Fruit fly (Drosophila melanogaster) whole organism, wandering third instar larva: ENCODE data around the gene MICAL-like.

Source experiments
- Abd-B ChIP-seq: fragments of >200 bp; optimal IDR thresholded peaks from 2 replicates; lab custom pipeline; 2017; ENCODE audit warnings: missing biosample characterization, missing genetic modification characterization
- CG32264 ChIP-seq: fragments of 200-800 bp; sonication (Bioruptor generic); optimal IDR thresholded peaks from 2 replicates; lab custom pipeline; 2016; ENCODE audit warnings: missing biosample characterization, missing genetic modification characterization
- CG9705 ChIP-seq: fragments of 200-800 bp; sonication (Bioruptor generic); optimal IDR thresholded peaks from 2 replicates; lab custom pipeline; 2018; ENCODE audit warnings: missing biosample characterization, mild to moderate bottlenecking, missing genetic modification characterization
- CrebA ChIP-seq: fragments of 200-800 bp; sonication (Bioruptor generic); optimal IDR thresholded peaks from 2 replicates; lab custom pipeline; 2016; ENCODE audit warnings: missing biosample characterization, mild to moderate bottlenecking, missing genetic modification characterization, borderline replicate concordance
- Dfd ChIP-seq: fragments of >200 bp; optimal IDR thresholded peaks from 2 replicates; lab custom pipeline; 2017; ENCODE audit warnings: missing biosample characterization, missing genetic modification characterization
- Dif ChIP-seq: fragments of 200-275, 200-300 bp; sonication (Bioruptor generic); optimal IDR thresholded peaks from 2 replicates; lab custom pipeline; 2018; ENCODE audit warnings: missing biosample characterization, missing genetic modification characterization; ENCODE audit not compliant: partially characterized antibody
- GATAd ChIP-seq: sonication (Bioruptor generic); optimal IDR thresholded peaks from 2 replicates; lab custom pipeline; 2016; ENCODE audit warnings: missing biosample characterization, missing genetic modification characterization
- HLH106 ChIP-seq: fragments of 200-800 bp; optimal IDR thresholded peaks from 3 replicates; lab custom pipeline; 2019; ENCODE audit warnings: missing biosample characterization, mild to moderate bottlenecking, missing genetic modification characterization, moderate library complexity
- Hnf4 ChIP-seq: fragments of 200-800 bp; sonication (Bioruptor generic); optimal IDR thresholded peaks from 2 replicates; lab custom pipeline; 2016; ENCODE audit warnings: missing biosample characterization, mild to moderate bottlenecking, missing genetic modification characterization
- Hr78 ChIP-seq: fragments of >200 bp; optimal IDR thresholded peaks from 2 replicates; lab custom pipeline; 2017; ENCODE audit warnings: missing biosample characterization, missing genetic modification characterization
- Hr83 ChIP-seq: fragments of 200-300 bp; sonication (Bioruptor generic); optimal IDR thresholded peaks from 2 replicates; lab custom pipeline; 2016; ENCODE audit warnings: missing biosample characterization, mild to moderate bottlenecking, missing genetic modification characterization, moderate library complexity; ENCODE audit not compliant: poor library complexity, severe bottlenecking
- Jra ChIP-seq: sonication (Bioruptor generic); optimal IDR thresholded peaks from 2 replicates; lab custom pipeline; 2016; ENCODE audit warnings: missing biosample characterization, missing genetic modification characterization
- Mio ChIP-seq: sonication (Bioruptor generic); optimal IDR thresholded peaks from 2 replicates; lab custom pipeline; 2016; ENCODE audit warnings: missing biosample characterization, missing genetic modification characterization
- Myc ChIP-seq: fragments of >200 bp; optimal IDR thresholded peaks from 2 replicates; lab custom pipeline; 2017
- N ChIP-seq: fragments of >200 bp; optimal IDR thresholded peaks from 2 replicates; lab custom pipeline; 2018; ENCODE audit warnings: missing biosample characterization, missing external identifiers, missing genetic modification characterization
- OdsH ChIP-seq: fragments of 200-800 bp; sonication (Bioruptor generic); optimal IDR thresholded peaks from 2 replicates; lab custom pipeline; 2016; ENCODE audit warnings: missing biosample characterization, mild to moderate bottlenecking, missing genetic modification characterization
- Rel ChIP-seq, 2 experiments: fragments of 200-800 bp; sonication (Bioruptor generic) in 1 of 2; optimal IDR thresholded peaks; 2 replicates in 1 of 2; 3 replicates in 1 of 2; lab custom pipeline; 2016 to 2019; ENCODE audit warnings: mild to moderate bottlenecking in 2 of 2, missing biosample characterization in 2 of 2, missing genetic modification characterization in 2 of 2, moderate library complexity in 1 of 2
- Sp1 ChIP-seq: fragments of 200-800 bp; sonication (Bioruptor generic); optimal IDR thresholded peaks from 3 replicates; lab custom pipeline; 2019; ENCODE audit warnings: missing biosample characterization, mild to moderate bottlenecking, missing genetic modification characterization, moderate library complexity
- br ChIP-seq: fragments of 200-800 bp; sonication (Bioruptor generic); optimal IDR thresholded peaks from 2 replicates; lab custom pipeline; 2016; ENCODE audit warnings: missing biosample characterization, missing genetic modification characterization
- brk ChIP-seq: fragments of 200-800 bp; sonication (Bioruptor generic); optimal IDR thresholded peaks from 2 replicates; lab custom pipeline; 2016; ENCODE audit warnings: missing biosample characterization, mild to moderate bottlenecking, missing genetic modification characterization
- dl ChIP-seq, 2 experiments: fragments of 175-275, 200-275 bp in 1 of 2; fragments of 200-275 bp in 1 of 2; sonication (Bioruptor generic); optimal IDR thresholded peaks; lab custom pipeline; 2018; ENCODE audit warnings: mild to moderate bottlenecking in 2 of 2, missing biosample characterization in 2 of 2, missing genetic modification characterization in 2 of 2, moderate library complexity in 2 of 2; ENCODE audit not compliant: partially characterized antibody in 2 of 2, insufficient read depth in 1 of 2
- dmrt93B ChIP-seq: fragments of 200-800 bp; sonication (Bioruptor generic); optimal IDR thresholded peaks from 2 replicates; lab custom pipeline; 2018; ENCODE audit warnings: missing biosample characterization, mild to moderate bottlenecking, missing genetic modification characterization
- dsf ChIP-seq: sonication (Bioruptor generic); optimal IDR thresholded peaks from 2 replicates; lab custom pipeline; 2016; ENCODE audit warnings: missing biosample characterization, missing genetic modification characterization, borderline replicate concordance
- ey ChIP-seq: fragments of 200-800 bp; sonication (Bioruptor generic); optimal IDR thresholded peaks from 2 replicates; lab custom pipeline; 2016; ENCODE audit warnings: missing biosample characterization, missing genetic modification characterization
- foxo ChIP-seq, 2 experiments: fragments of 200-800 bp; sonication (Bioruptor generic); optimal IDR thresholded peaks; 2 replicates in 1 of 2; 3 replicates in 1 of 2; lab custom pipeline; 2016 to 2017; ENCODE audit warnings: missing biosample characterization in 2 of 2, missing genetic modification characterization in 2 of 2
- fru ChIP-seq: fragments of 200-800 bp; sonication (Bioruptor generic); optimal IDR thresholded peaks from 3 replicates; lab custom pipeline; 2016; ENCODE audit warnings: missing biosample characterization, mild to moderate bottlenecking, missing genetic modification characterization
- h ChIP-seq: fragments of 200-800 bp; sonication (Bioruptor generic); optimal IDR thresholded peaks from 3 replicates; lab custom pipeline; 2016; ENCODE audit warnings: missing biosample characterization, mild to moderate bottlenecking, missing genetic modification characterization
- jim ChIP-seq: fragments of 175-275, 200-325 bp; sonication (Bioruptor generic); optimal IDR thresholded peaks from 2 replicates; lab custom pipeline; 2016; ENCODE audit warnings: missing biosample characterization, mild to moderate bottlenecking, missing genetic modification characterization
- lola ChIP-seq: fragments of >200 bp; optimal IDR thresholded peaks from 2 replicates; lab custom pipeline; 2017; ENCODE audit warnings: missing biosample characterization, missing genetic modification characterization
- psq ChIP-seq: fragments of 200-800 bp; sonication (Bioruptor generic); optimal IDR thresholded peaks from 3 replicates; lab custom pipeline; 2017; ENCODE audit warnings: missing biosample characterization, mild to moderate bottlenecking, missing genetic modification characterization, moderate library complexity
- rgr ChIP-seq: fragments of 200-800 bp; sonication (Bioruptor generic); optimal IDR thresholded peaks from 3 replicates; lab custom pipeline; 2016; ENCODE audit warnings: missing biosample characterization, mild to moderate bottlenecking, missing genetic modification characterization
- sage ChIP-seq: fragments of 200-800 bp; sonication (Bioruptor generic); optimal IDR thresholded peaks from 2 replicates; lab custom pipeline; 2016; ENCODE audit warnings: missing biosample characterization, mild to moderate bottlenecking, missing genetic modification characterization
- sv ChIP-seq: fragments of 200-800 bp; sonication (Bioruptor generic); optimal IDR thresholded peaks from 3 replicates; lab custom pipeline; 2016; ENCODE audit warnings: missing biosample characterization, missing genetic modification characterization
- tai ChIP-seq: sonication (Bioruptor generic); optimal IDR thresholded peaks from 2 replicates; lab custom pipeline; 2016; ENCODE audit warnings: missing biosample characterization, missing genetic modification characterization
- usp ChIP-seq: fragments of >200 bp; optimal IDR thresholded peaks from 2 replicates; lab custom pipeline; 2017; ENCODE audit warnings: missing biosample characterization, missing genetic modification characterization
- woc ChIP-seq: sonication (Bioruptor generic); optimal IDR thresholded peaks from 2 replicates; lab custom pipeline; 2016; ENCODE audit warnings: missing biosample characterization, mild to moderate bottlenecking, missing genetic modification characterization

The MICAL-like gene

DNA sequence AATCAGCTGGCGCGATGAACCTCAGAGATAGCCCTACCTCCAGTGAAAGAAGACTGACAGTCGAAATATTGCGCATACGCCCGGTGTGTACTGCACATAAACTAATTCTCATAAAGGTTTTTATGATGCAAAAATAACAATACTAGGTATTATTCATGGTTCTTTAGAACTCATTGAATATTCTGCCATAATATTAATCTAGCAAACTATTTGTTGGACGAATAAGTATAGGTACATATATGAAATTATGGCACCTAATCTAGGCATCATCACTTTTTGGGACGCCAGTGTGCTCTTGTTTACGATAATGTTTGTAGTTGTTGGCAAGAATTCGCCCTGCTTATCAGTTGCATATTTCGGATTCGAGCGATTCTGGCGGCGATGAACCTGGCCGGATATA, 6.6 kb upstream of the MICAL-like start (continued):
- TF ChIP-seq Mio = no peak

DNA sequence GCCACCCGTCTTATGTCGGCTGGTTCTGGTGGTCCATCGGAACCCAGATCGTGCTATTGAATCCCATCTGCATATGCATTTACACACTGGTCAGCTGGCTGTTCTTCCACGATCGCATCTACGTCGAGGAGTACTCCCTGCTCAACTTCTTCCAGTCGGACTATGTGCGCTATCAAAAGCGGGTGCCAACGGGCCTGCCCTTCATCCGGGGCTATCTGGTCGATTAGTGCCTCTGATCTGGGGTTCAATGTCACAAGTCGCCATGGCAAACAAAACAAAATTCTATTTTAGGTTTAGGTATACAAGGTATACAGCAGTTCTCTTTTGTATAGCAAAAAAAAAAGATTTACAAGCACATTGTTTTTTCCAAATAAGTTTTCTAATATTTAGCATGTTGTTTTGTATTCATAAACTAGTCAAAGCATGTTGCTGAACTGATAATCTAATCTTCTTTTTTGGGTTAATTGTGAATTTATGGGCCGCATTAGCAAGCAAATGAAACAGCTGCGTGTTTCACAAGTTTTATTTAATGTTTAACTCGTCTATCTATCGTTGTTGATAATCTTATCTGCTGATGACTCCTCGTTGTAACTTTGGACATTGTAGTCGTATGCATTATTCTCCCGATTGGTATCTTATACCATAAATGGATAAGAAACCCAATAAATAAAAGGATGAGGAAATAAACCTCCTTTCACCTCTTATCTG, 4.3 kb upstream of the MICAL-like start:
- TF ChIP-seq tai (GFP tag; lab: Kevin White, UChicago) (peak; percentile 35), lola (GFP tag; lab: Kevin White, UChicago) (no peak)

DNA sequence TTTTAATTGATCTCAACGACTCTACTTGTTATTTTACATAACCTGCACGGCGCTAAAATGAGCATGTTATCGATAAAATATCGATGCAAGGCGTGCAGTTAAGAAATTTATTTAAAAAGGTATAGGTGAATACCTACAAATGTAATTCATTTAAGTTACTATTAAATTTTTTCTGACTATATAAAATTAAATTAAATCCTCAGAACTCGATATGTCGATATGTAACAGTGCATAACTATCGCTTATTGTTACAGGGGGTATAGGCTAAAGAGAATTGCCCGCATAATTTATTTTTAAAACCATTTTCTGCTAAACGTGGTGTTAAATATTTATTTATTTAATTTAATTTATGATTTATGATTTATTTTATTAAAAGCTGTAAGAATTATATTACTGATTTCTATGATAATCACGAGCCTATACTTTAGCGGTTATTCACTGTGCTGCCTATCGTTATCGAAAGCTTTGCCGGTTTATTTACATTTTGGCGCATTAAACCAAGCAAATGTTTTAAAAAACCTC, 2.7 kb upstream of the MICAL-like start, which contains the start of the genes mRpL20 and Icmt:
TSS of gene mRpL20 (minus strand) at position 65 of the 522 bp plus-strand sequence.
TSS of gene Icmt (plus strand) at position 464 of the 522 bp plus-strand sequence.
- TF ChIP-seq h (peak; percentile 89), Jra (peak; percentile 84), woc (peak; percentile 72), sv (GFP tag; lab: Kevin White, UChicago) (peak; percentile 76), CG32264 (peak; percentile 51), Hr78 (no peak), dmrt93B (peak; percentile 77), dsf (peak; percentile 83), Sp1 (GFP tag; lab: Kevin White, UChicago) (peak; percentile 97), CG9705 (GFP tag; lab: Kevin White, UChicago) (peak; percentile 75), Dif (GFP tag; lab: Kevin White, UChicago) (no peak), psq (GFP tag; lab: Kevin White, UChicago) (peak; percentile 93), Mio (no peak), Rel (GFP tag; optimal IDR thresholded peaks at IDR 0.05; lab: Kevin White, UChicago) (peak; percentile 3), Rel (tag; optimal IDR thresholded peaks at IDR 0.05; lab: Kevin White, UChicago) (peak; percentile 85), HLH106 (peak; percentile 97), GATAd (GFP tag; lab: Kevin White, UChicago) (peak; percentile 51), Hr83 (GFP tag; lab: Kevin White, UChicago) (peak; percentile 55), lola (GFP tag; lab: Kevin White, UChicago) (no peak), OdsH (GFP tag; lab: Kevin White, UChicago) (peak; percentile 93), Abd-B (GFP tag; lab: Kevin White, UChicago) (no peak), sage (GFP tag; lab: Kevin White, UChicago) (peak; percentile 76), N (GFP tag; lab: Kevin White, UChicago) (no peak), ey (peak; percentile 69), tai (GFP tag; lab: Kevin White, UChicago) (peak; percentile 89), dl (GFP tag; optimal IDR thresholded peaks at IDR 0.05; lab: Kevin White, UChicago; ENCODE audit: insufficient read depth in 1 of 2, partially characterized antibody in 2 of 2) (no peak), rgr (GFP tag; lab: Kevin White, UChicago) (peak; percentile 94), br (GFP tag; lab: Kevin White, UChicago) (peak; percentile 71), Hnf4 (GFP tag; lab: Kevin White, UChicago) (peak; percentile 93), Dfd (peak; percentile 79), foxo (GFP tag; optimal IDR thresholded peaks at IDR 0.05; lab: Kevin White, UChicago) (peak in 1 of 2 experiments; percentile 97), usp (GFP tag; lab: Kevin White, UChicago) (no peak), brk (GFP tag; lab: Kevin White, UChicago) (peak; percentile 83), fru (GFP tag; lab: Kevin White, UChicago) (peak; percentile 89)
- TF ChIP-seq, all 38 proteins: peak for 25

DNA sequence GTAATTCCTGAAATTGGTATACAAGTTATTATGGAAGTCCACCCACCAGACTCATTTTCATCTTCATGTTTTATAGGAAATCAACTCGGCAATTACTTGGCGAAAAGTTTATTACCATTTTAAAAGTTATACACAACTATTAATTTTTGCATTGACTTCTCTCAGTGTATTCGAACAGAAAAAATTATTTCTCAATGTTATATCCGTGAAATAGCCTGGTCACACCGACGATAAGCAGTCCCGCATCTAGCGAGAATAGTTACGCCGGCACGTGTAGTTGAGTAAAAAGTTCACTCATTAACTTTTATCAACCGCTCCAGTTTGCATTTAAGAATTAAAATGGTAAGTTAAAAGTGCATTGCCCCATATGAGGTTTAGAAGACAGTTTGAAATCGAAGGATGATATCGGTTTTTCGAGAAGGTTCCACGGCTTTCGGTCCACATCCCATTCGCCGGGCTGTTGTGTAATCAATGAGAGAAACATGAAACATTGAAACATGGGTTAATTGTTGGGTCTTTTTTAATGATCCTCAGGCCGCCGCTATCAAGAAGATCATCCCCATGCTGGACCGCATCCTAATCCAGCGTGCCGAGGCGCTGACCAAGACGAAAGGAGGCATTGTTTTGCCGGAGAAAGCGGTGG, 812 bp upstream of the MICAL-like start, which contains the start of gene CG11267:
TSS of gene CG11267 (plus strand) at position 228 of the 643 bp plus-strand sequence.
- TF ChIP-seq woc (peak; percentile 59), Dif (GFP tag; lab: Kevin White, UChicago) (no peak), sage (GFP tag; lab: Kevin White, UChicago) (peak; percentile 60), N (GFP tag; lab: Kevin White, UChicago) (no peak), fru (GFP tag; lab: Kevin White, UChicago) (peak; percentile 70), lola (GFP tag; lab: Kevin White, UChicago) (no peak), Sp1 (GFP tag; lab: Kevin White, UChicago) (peak; percentile 81), Jra (no peak), CG32264 (peak; percentile 36), usp (GFP tag; lab: Kevin White, UChicago) (no peak), Mio (no peak), Myc (lab: Kevin White, UChicago) (peak; percentile 5), psq (GFP tag; lab: Kevin White, UChicago) (peak; percentile 46), foxo (GFP tag; optimal IDR thresholded peaks at IDR 0.05; lab: Kevin White, UChicago) (peak in 1 of 2 experiments; percentile 80), h (peak; percentile 77), HLH106 (peak; percentile 84), ey (peak; percentile 67), br (GFP tag; lab: Kevin White, UChicago) (peak; percentile 68), Hnf4 (GFP tag; lab: Kevin White, UChicago) (peak; percentile 79), dsf (no peak), GATAd (GFP tag; lab: Kevin White, UChicago) (no peak), Hr78 (no peak), sv (GFP tag; lab: Kevin White, UChicago) (peak; percentile 38), OdsH (GFP tag; lab: Kevin White, UChicago) (peak; percentile 49), brk (GFP tag; lab: Kevin White, UChicago) (peak; percentile 21), jim (no peak), Hr83 (GFP tag; lab: Kevin White, UChicago) (peak; percentile 86), CrebA (GFP tag; lab: Kevin White, UChicago) (no peak), CG9705 (GFP tag; lab: Kevin White, UChicago) (peak; percentile 82)
